Worm (Caenorhabditis elegans): Measurements from ENCODE around the gene fkh-9.

- no peak for TF ChIP-seq him-1 (tag; optimal IDR thresholded peaks at IDR 0.05)
- TF ChIP-seq dao-5 (tag; optimal IDR thresholded peaks at IDR 0.05): no peak
- no peak for TF ChIP-seq W03F9.2 (tag; optimal IDR thresholded peaks at IDR 0.05)
Measured at ce11 chrX:3839172-3839571, 12.4 kb upstream of the fkh-9 start.

Data from whole organism, L4/young adult.